Worm (Caenorhabditis elegans) whole organism, L1 larva: ENCODE measurements around the gene F54E4.2.

Experiments
- efl-3 ChIP-seq: fragments of 200-800 bp; sonication (Bioruptor generic); optimal IDR thresholded peaks from 2 replicates; lab custom pipeline; 2018; ENCODE audit warnings: mild to moderate bottlenecking, missing genetic modification characterization, missing compliant biosample characterization
- fos-1 ChIP-seq: fragments of 150-350 bp; optimal IDR thresholded peaks from 2 replicates; lab custom pipeline; 2014; ENCODE audit warnings: missing biosample characterization, missing genetic modification characterization
- grh-1 ChIP-seq: fragments of 200-800 bp; sonication (Bioruptor generic); IDR thresholded peaks from 2 replicates; pipeline ENCODE4 v1.3.6; 2022; ENCODE audit warnings: missing genetic modification reagents, missing genetic modification characterization, missing compliant biosample characterization
- lin-39 ChIP-seq: fragments of 150-350 bp; optimal IDR thresholded peaks from 2 replicates; lab custom pipeline; 2014; ENCODE audit warnings: missing biosample characterization, missing genetic modification reagents, missing genetic modification characterization
- lsy-2 ChIP-seq, 2 experiments: fragments of 150-350 bp; optimal IDR thresholded peaks; 2 replicates each; lab custom pipeline; 2014; ENCODE audit warnings: missing biosample characterization in 2 of 2, missing genetic modification characterization in 2 of 2
- mab-9 ChIP-seq: fragments of 200-800 bp; sonication (Bioruptor generic); IDR thresholded peaks from 2 replicates; pipeline ENCODE4 v1.3.6; 2022; ENCODE audit warnings: missing genetic modification reagents, missing genetic modification characterization, missing compliant biosample characterization
- mdl-1 ChIP-seq, 2 experiments: fragments of 150-350 bp; optimal IDR thresholded peaks; 2 replicates each; lab custom pipeline; 2014 to 2017; ENCODE audit warnings: missing biosample characterization in 2 of 2, missing genetic modification characterization in 2 of 2, inconsistent platforms in 1 of 2

ce11 chrX:14653486-14653885 is 24.8 kb upstream of the F54E4.2 start:
- TF ChIP-seq mdl-1 (tag; optimal IDR thresholded peaks at IDR 0.05; lab: Kevin White, UChicago) (peak in 1 of 2 experiments; percentile 2), lsy-2 (tag; optimal IDR thresholded peaks at IDR 0.05; lab: Kevin White, UChicago) (no peak), grh-1 (GFP tag; lab: Robert Waterston, UW) (no peak), lin-39 (tag; lab: Kevin White, UChicago) (no peak), mab-9 (GFP tag; lab: Robert Waterston, UW) (no peak), efl-3 (GFP tag; lab: Kevin White, UChicago) (no peak), fos-1 (tag; lab: Kevin White, UChicago) (no peak)
